Fruit fly (Drosophila melanogaster) S2 (cell line): Measurements from ENCODE around the gene CG4565.

ENCODE experiments used
- CG8478 ChIP-seq: fragments of >200 bp; optimal IDR thresholded peaks from 2 replicates; lab custom pipeline; 2018
- CTCF ChIP-seq, 2 experiments: fragments of >200 bp; optimal IDR thresholded peaks; 2 replicates each; lab custom pipeline; 2018

Gene CG4565

DNA sequence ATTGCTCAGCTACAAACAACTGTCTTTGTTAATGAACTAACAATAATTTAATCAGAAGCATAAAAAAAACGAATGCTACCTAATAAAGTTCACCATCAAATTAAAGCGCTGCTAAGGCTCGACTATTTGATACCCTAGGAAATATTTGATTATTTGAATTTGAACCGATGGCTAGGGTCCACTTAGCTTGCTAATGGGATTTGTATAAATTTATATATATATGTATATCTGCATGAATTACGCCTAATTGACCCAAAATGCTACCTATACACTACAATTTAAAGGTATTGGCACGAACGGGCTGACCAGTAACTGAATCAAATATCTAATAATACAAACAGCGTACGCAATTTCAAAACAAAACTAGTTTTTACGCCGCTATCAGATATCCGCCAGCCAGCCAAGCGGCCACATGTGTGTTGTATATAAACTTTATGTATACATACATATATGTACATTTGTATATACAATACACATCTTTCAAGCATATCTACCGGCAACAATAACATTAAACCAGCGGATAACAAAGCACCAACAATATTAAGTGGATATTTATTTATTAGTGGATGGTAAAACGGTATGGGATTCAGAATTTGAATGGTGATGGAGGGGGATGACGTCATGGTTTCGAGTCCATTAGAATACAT is 31.6 kb downstream of the CG4565 start:
- TF ChIP-seq CTCF (optimal IDR thresholded peaks at IDR 0.05; lab: Kevin White, UChicago) (no peak), CG8478 (lab: Kevin White, UChicago) (no peak)

DNA sequence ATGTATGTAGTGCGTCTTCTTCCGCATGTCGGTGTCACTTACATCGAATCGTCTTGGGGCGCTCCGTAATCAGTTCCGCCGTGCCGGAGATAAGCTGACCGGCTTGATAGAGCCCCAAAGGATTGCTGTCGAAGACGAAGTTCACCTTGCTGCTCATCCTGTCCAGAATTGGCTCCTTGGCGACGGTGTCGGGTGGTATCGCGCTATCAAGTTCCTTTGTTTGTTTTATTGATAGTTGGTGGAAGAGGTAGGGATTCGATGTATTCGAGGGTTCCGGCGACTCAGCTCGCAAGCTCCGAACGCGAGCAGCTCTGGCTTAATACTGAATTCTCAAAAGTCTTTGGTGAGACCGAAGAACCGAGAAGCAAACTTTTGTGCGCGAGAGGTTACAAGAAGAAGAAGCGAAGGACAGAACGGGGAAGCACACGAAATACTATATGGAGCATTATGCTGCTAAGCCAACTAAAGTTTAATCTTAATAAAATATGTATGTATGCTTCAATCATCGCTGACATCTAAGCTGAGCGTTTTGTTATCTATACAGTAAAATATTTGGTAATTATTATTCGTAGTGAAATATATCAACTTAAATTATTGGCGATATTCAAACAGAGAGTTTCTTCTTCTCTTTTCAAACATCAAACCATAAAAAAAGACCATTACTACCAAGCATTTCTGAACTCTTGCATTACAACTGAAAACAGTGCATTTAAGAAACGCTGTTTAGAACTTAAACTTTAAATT is 32.3 kb downstream of the CG4565 start, which contains the start of gene CG14696:
Gene CG14696 (minus strand): TSS at position 324 of the 744 bp plus-strand sequence.
- TF ChIP-seq CG8478 (lab: Kevin White, UChicago) = no peak
- no peak for TF ChIP-seq CTCF (optimal IDR thresholded peaks at IDR 0.05; lab: Kevin White, UChicago)

DNA sequence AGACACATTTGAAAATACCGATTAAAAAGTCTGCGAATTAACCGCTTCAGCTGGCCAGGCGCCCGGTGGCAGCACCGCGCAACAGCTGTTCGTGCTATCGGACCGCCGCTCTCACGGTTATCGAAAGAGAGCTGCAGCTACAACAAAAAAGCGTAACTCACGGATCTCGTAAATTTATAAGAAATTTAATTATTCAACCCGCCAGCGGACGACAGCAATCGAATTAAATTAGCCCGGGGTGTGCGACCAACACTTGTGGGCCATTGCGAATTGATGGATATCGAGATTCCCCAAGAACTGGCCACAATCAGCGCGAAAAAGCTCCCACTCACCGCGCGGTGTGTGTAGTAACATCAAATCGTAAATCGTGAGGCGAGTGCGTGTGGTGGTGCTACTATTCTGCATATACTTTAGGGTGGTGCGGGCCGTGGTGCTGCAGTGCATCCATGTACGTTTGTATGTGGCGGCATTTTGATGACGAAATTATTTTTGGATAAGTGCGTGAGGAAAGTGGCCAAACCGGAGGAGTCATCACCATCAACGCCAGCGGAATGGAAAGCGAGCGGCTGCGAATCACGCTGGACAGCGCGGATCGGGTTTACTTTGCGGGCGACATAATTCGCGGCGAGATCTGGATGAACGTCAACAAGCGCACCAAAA is 33.0 kb downstream of the CG4565 start, which contains the start of gene Leash:
Gene Leash (plus strand): TSS at position 119 of the 660 bp plus-strand sequence.
- TF ChIP-seq CG8478 (lab: Kevin White, UChicago) (no peak), CTCF (optimal IDR thresholded peaks at IDR 0.05; lab: Kevin White, UChicago) (no peak)

- TF ChIP-seq CTCF (optimal IDR thresholded peaks at IDR 0.05; lab: Kevin White, UChicago) (no peak), CG8478 (lab: Kevin White, UChicago) (no peak)
These were observed 34.2 kb downstream of the CG4565 start for dm6 chr3R:10886462-10887315.

DNA sequence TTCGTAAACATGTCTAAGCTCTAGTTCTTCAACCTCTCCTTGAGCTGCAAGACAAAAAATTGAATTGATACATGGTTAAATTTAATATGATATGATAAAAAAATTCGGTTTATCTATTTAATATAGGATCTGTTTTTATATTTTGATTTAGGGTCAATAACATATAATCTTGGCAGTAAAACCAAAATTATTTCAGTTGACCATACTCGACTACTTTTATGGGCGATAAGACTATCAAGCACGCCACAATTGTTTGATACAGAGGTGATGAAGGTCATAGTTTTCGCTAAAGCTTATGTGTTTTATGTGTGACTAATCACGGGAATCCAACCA is 35.7 kb downstream of the CG4565 start:
- no peak for TF ChIP-seq CG8478 (lab: Kevin White, UChicago)
- TF ChIP-seq CTCF (optimal IDR thresholded peaks at IDR 0.05; lab: Kevin White, UChicago) = no peak

DNA sequence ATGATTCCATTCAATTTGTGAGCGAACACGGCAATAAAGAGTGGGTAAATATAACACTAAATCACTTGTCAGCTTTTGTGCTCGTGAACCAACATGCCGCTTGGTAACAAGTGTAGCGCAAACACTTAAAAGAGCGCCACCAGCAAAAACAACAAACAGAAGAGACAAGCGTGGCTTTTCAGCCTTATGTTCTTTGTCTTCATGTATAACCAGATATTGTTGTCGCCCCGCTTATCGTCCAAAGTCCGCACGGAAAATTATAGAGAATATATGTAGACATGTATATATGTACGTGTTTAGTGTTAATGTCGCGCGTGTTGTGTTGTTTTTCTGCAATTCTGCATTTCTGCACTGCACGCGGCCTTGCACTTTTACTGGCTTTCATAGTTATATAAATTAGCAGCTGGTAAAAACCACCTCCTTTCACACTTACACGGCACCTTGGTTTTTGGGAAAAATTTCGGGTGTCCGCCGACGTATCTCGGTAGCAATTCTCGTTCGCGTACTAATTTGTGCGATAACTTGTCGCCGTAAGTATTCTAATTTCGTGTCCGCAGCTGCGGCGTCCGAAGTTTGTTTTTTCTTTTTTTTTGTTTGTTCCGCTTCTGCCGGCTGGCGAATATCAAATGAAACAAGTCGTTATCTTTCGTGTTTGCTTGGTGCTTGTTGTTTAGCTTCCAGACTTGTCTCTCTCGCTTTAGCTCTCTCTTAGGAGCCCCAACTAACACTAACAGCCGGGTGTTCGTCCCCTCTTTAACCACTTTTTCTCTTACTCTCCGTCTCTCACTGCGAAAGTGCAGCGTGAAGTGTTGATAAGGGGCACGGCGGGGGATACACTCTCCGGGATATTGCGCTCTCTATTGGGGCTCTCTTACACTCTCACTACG is 36.4 kb downstream of the CG4565 start:
- TF ChIP-seq CTCF (optimal IDR thresholded peaks at IDR 0.05; lab: Kevin White, UChicago) (no peak), CG8478 (lab: Kevin White, UChicago) (no peak)

- TF ChIP-seq CTCF (optimal IDR thresholded peaks at IDR 0.05; lab: Kevin White, UChicago) = no peak
- TF ChIP-seq CG8478 (lab: Kevin White, UChicago) = no peak
These were observed 37.0 kb downstream of the CG4565 start, which contains the start of gene Ak3 for dm6 chr3R:10889520-10889887. TSS of gene Ak3 (minus strand) at chr3R:10889588.

dm6 chr3R:10893327-10893726 is 40.8 kb downstream of the CG4565 start, which contains the start of gene CG6621:
TSS of gene CG6621 (minus strand) at chr3R:10893531.
- TF ChIP-seq CG8478 (lab: Kevin White, UChicago) (no peak), CTCF (optimal IDR thresholded peaks at IDR 0.05; lab: Kevin White, UChicago) (peak; percentile 50 to 68)
